In the genomic region with DNA sequence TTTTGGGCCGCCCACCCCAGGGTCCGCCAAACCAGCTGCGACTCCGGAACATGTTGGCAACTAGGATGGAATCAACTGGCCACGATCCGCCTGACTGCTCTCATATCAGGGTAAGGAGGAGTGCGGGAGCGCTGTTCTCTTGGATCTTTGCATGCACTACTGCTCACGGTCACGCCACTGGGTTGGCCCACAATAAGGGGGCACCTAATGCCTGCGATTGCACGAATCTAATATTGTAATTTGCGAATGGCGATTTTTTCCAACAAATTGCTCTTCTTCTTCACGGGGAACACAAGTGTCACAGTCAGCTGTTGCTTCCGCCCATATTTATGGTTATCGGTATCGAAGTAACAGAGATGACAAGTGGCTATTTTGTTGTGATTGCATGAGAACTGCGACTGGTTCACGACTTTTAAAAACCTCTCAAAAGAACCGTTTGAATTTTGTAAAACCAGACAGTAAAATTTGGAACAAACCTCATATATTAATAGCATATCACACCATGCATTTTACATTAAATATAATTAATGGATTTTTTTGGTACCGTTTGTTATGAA, we compare ENCODE assay signal across 1 fruit fly cellular context.
TF ChIP-seq lines count a peak whose summit lies in the region.

Gene ema, minus strand, starts transcription at position 295 of the 557 bp plus-strand sequence.

TF ChIP-seq in whole organism, embryonic, 481 proteins besides CTCF, POLR2A, EP300 and RAD21 (continued from another document and continues in another):
- TF ChIP-seq CG11723 (GFP tag; optimal IDR thresholded peaks at IDR 0.05; lab: Kevin White, UChicago), result no peak
- no peak for TF ChIP-seq jing (GFP tag; optimal IDR thresholded peaks at IDR 0.05; lab: Kevin White, UChicago)
- no peak for TF ChIP-seq Spps (tag; optimal IDR thresholded peaks at IDR 0.05; lab: Kevin White, UChicago)
- TF ChIP-seq jumu (GFP tag; optimal IDR thresholded peaks at IDR 0.05; lab: Kevin White, UChicago), result no peak
- TF ChIP-seq Sox100B (GFP tag; optimal IDR thresholded peaks at IDR 0.05; lab: Kevin White, UChicago), result no peak
- no peak for TF ChIP-seq CG4328 (GFP tag; optimal IDR thresholded peaks at IDR 0.05; lab: Kevin White, UChicago)
- no peak for TF ChIP-seq ash1 (GFP tag; optimal IDR thresholded peaks at IDR 0.05; lab: Kevin White, UChicago)
- peak; percentile 51 for TF ChIP-seq CG10431 (GFP tag; optimal IDR thresholded peaks at IDR 0.05; lab: Kevin White, UChicago)
- TF ChIP-seq unpg (GFP tag; optimal IDR thresholded peaks at IDR 0.05; lab: Kevin White, UChicago), result no peak
- TF ChIP-seq CG8478 (optimal IDR thresholded peaks at IDR 0.05; lab: Kevin White, UChicago), result no peak
- peak; percentile 25; the same call in 1 of the 3 replicates for TF ChIP-seq CG16813 (GFP tag; IDR thresholded peaks at IDR 0.05; lab: Robert Waterston, UW; ENCODE audit: partially characterized antibody)
- no peak for TF ChIP-seq CG4820 (GFP tag; optimal IDR thresholded peaks at IDR 0.05; lab: Kevin White, UChicago)
- TF ChIP-seq CG6654 (GFP tag; optimal IDR thresholded peaks at IDR 0.05; lab: Kevin White, UChicago), result no peak
- TF ChIP-seq fd102C (GFP tag; optimal IDR thresholded peaks at IDR 0.05; lab: Kevin White, UChicago), result no peak
- TF ChIP-seq gce (GFP tag; IDR thresholded peaks at IDR 0.05; lab: Robert Waterston, UW), result no peak
- TF ChIP-seq Taf1 (GFP tag; IDR thresholded peaks at IDR 0.05; lab: Robert Waterston, UW), result no peak
- TF ChIP-seq Dek (tag; optimal IDR thresholded peaks at IDR 0.05; lab: Kevin White, UChicago), result no peak
- TF ChIP-seq grn (GFP tag; optimal IDR thresholded peaks at IDR 0.05; lab: Kevin White, UChicago), result no peak
- TF ChIP-seq CG18011 (GFP tag; optimal IDR thresholded peaks at IDR 0.05; lab: Kevin White, UChicago), result no peak
- TF ChIP-seq Opbp (GFP tag; IDR thresholded peaks at IDR 0.05; lab: Robert Waterston, UW; ENCODE audit: partially characterized antibody), result peak; percentile 39; the same call in 1 of the 3 replicates
- no peak for TF ChIP-seq inv (GFP tag; IDR thresholded peaks at IDR 0.05; lab: Robert Waterston, UW; ENCODE audit: partially characterized antibody)
- TF ChIP-seq Poxn (GFP tag; IDR thresholded peaks at IDR 0.05; lab: Robert Waterston, UW), result no peak
- peak; percentile 15 for TF ChIP-seq CG30020 (tag; optimal IDR thresholded peaks at IDR 0.05; lab: Kevin White, UChicago)
- TF ChIP-seq dpn (GFP tag; optimal IDR thresholded peaks at IDR 0.05; lab: Kevin White, UChicago), result peak; percentile 24
- TF ChIP-seq hbn (GFP tag; IDR thresholded peaks at IDR 0.05; lab: Robert Waterston, UW; ENCODE audit: partially characterized antibody), result no peak
- no peak for TF ChIP-seq Blimp-1 (GFP tag; optimal IDR thresholded peaks at IDR 0.05; lab: Kevin White, UChicago)
- no peak for TF ChIP-seq cato (GFP tag; optimal IDR thresholded peaks at IDR 0.05; lab: Kevin White, UChicago; ENCODE audit: borderline replicate concordance)
- no peak for TF ChIP-seq eve (GFP tag; optimal IDR thresholded peaks at IDR 0.05; lab: Kevin White, UChicago)
- no peak for TF ChIP-seq CG4707 (GFP tag; optimal IDR thresholded peaks at IDR 0.05; lab: Kevin White, UChicago)
- TF ChIP-seq Rfx (GFP tag; IDR thresholded peaks at IDR 0.05; lab: Robert Waterston, UW), result peak; percentile 49; the same call in 1 of the 2 replicates
- TF ChIP-seq twi (tag; optimal IDR thresholded peaks at IDR 0.05; lab: Kevin White, UChicago), result no peak
- TF ChIP-seq CG6683 (GFP tag; optimal IDR thresholded peaks at IDR 0.05; lab: Kevin White, UChicago), result no peak
- no peak for TF ChIP-seq CG3407 (GFP tag; optimal IDR thresholded peaks at IDR 0.05; lab: Kevin White, UChicago)
- no peak for TF ChIP-seq CG17186 (GFP tag; optimal IDR thresholded peaks at IDR 0.05; lab: Kevin White, UChicago)
- TF ChIP-seq CG10979 (tag; optimal IDR thresholded peaks at IDR 0.05; lab: Kevin White, UChicago), result peak; percentile 6
- no peak for TF ChIP-seq CG2875 (GFP tag; optimal IDR thresholded peaks at IDR 0.05; lab: Kevin White, UChicago)
- TF ChIP-seq CG12659 (GFP tag; optimal IDR thresholded peaks at IDR 0.05; lab: Kevin White, UChicago), result peak; percentile 61
- no peak for TF ChIP-seq CG15479 (GFP tag; optimal IDR thresholded peaks at IDR 0.05; lab: Kevin White, UChicago)
- TF ChIP-seq fu2 (GFP tag; optimal IDR thresholded peaks at IDR 0.05; lab: Kevin White, UChicago), result no peak
- peak; percentile 57 for TF ChIP-seq stwl (tag; optimal IDR thresholded peaks at IDR 0.05; lab: Kevin White, UChicago)
- TF ChIP-seq CG32532 (GFP tag; IDR thresholded peaks at IDR 0.05; lab: Robert Waterston, UW), result peak; percentile 54; the same call in 1 of the 2 replicates
- no peak for TF ChIP-seq Hr78 (GFP tag; optimal IDR thresholded peaks at IDR 0.05; lab: Kevin White, UChicago)
- no peak for TF ChIP-seq CG16815 (GFP tag; optimal IDR thresholded peaks at IDR 0.05; lab: Kevin White, UChicago)
- TF ChIP-seq caup (GFP tag; optimal IDR thresholded peaks at IDR 0.05; lab: Kevin White, UChicago; ENCODE audit: severe bottlenecking), result no peak
- no peak for TF ChIP-seq CG10147 (GFP tag; optimal IDR thresholded peaks at IDR 0.05; lab: Kevin White, UChicago)
- TF ChIP-seq tio (GFP tag; optimal IDR thresholded peaks at IDR 0.05; lab: Kevin White, UChicago), result no peak
- no peak for TF ChIP-seq CG15073 (GFP tag; optimal IDR thresholded peaks at IDR 0.05; lab: Kevin White, UChicago)
- TF ChIP-seq gem (tag; optimal IDR thresholded peaks at IDR 0.05; lab: Kevin White, UChicago), result no peak
- TF ChIP-seq p53 (GFP tag; optimal IDR thresholded peaks at IDR 0.05; lab: Kevin White, UChicago), result no peak
- TF ChIP-seq Atf6 (GFP tag; IDR thresholded peaks at IDR 0.05; lab: Robert Waterston, UW), result no peak
- TF ChIP-seq usp (GFP tag; optimal IDR thresholded peaks at IDR 0.05; lab: Kevin White, UChicago), result no peak
- peak; percentile 17; the same call in 1 of the 3 replicates for TF ChIP-seq CG17361 (GFP tag; IDR thresholded peaks at IDR 0.05; lab: Robert Waterston, UW)
- TF ChIP-seq CG8089 (GFP tag; optimal IDR thresholded peaks at IDR 0.05; lab: Kevin White, UChicago), result no peak
- no peak for TF ChIP-seq cwo (GFP tag; optimal IDR thresholded peaks at IDR 0.05; lab: Kevin White, UChicago)
- no peak for TF ChIP-seq dati (GFP tag; IDR thresholded peaks at IDR 0.05; lab: Robert Waterston, UW)
- no peak for TF ChIP-seq CG18764 (GFP tag; optimal IDR thresholded peaks at IDR 0.05; lab: Kevin White, UChicago)
- TF ChIP-seq CG13296 (GFP tag; optimal IDR thresholded peaks at IDR 0.05; lab: Kevin White, UChicago), result peak; percentile 26
- peak; percentile 54 to 95 for TF ChIP-seq crp (GFP tag; optimal IDR thresholded peaks at IDR 0.05; lab: Kevin White, UChicago)
- TF ChIP-seq sc (optimal IDR thresholded peaks at IDR 0.05; lab: Kevin White, UChicago), result no peak
- TF ChIP-seq sc (GFP tag; optimal IDR thresholded peaks at IDR 0.05; lab: Kevin White, UChicago), result no peak
- TF ChIP-seq ato (GFP tag; IDR thresholded peaks at IDR 0.05; lab: Robert Waterston, UW; ENCODE audit: partially characterized antibody), result no peak
- TF ChIP-seq kni (GFP tag; optimal IDR thresholded peaks at IDR 0.05; lab: Kevin White, UChicago), result no peak
- peak; percentile 47 for TF ChIP-seq Fer1 (GFP tag; optimal IDR thresholded peaks at IDR 0.05; lab: Kevin White, UChicago)
- peak; percentile 99 for TF ChIP-seq CG3995 (GFP tag; optimal IDR thresholded peaks at IDR 0.05; lab: Kevin White, UChicago)
- TF ChIP-seq chinmo (GFP tag; IDR thresholded peaks at IDR 0.05; lab: Robert Waterston, UW; ENCODE audit: partially characterized antibody), result no peak
- TF ChIP-seq crc (GFP tag; optimal IDR thresholded peaks at IDR 0.05; lab: Kevin White, UChicago), result no peak
- no peak for TF ChIP-seq abd-A (tag; optimal IDR thresholded peaks at IDR 0.05; lab: Kevin White, UChicago)
- no peak for TF ChIP-seq CG3163 (GFP tag; optimal IDR thresholded peaks at IDR 0.05; lab: Kevin White, UChicago)
- no peak for TF ChIP-seq h (optimal IDR thresholded peaks at IDR 0.05; lab: Kevin White, UChicago)
- TF ChIP-seq CG13894 (tag; optimal IDR thresholded peaks at IDR 0.05; lab: Kevin White, UChicago), result no peak
- no peak for TF ChIP-seq CG32772 (GFP tag; IDR thresholded peaks at IDR 0.05; lab: Robert Waterston, UW)
- no peak for TF ChIP-seq CG2678 (tag; optimal IDR thresholded peaks at IDR 0.05; lab: Kevin White, UChicago)
- no peak for TF ChIP-seq en (GFP tag; optimal IDR thresholded peaks at IDR 0.05; lab: Kevin White, UChicago)
- no peak for TF ChIP-seq Hand (GFP tag; optimal IDR thresholded peaks at IDR 0.05; lab: Kevin White, UChicago)
- peak; percentile 81 for TF ChIP-seq Dref (GFP tag; IDR thresholded peaks at IDR 0.05; lab: Robert Waterston, UW)
- TF ChIP-seq pnt (GFP tag; optimal IDR thresholded peaks at IDR 0.05; lab: Kevin White, UChicago), result no peak
- TF ChIP-seq Ptx1 (GFP tag; IDR thresholded peaks at IDR 0.05; lab: Robert Waterston, UW), result no peak
- TF ChIP-seq CG3281 (GFP tag; optimal IDR thresholded peaks at IDR 0.05; lab: Kevin White, UChicago), result peak; percentile 28
- TF ChIP-seq maf-S (GFP tag; optimal IDR thresholded peaks at IDR 0.05; lab: Kevin White, UChicago), result no peak
- no peak for TF ChIP-seq lola (GFP tag; optimal IDR thresholded peaks at IDR 0.05; lab: Kevin White, UChicago)
- no peak for TF ChIP-seq run (tag; optimal IDR thresholded peaks at IDR 0.05; lab: Kevin White, UChicago)
- TF ChIP-seq ase (GFP tag; IDR thresholded peaks at IDR 0.05; lab: Robert Waterston, UW), result no peak
- no peak for TF ChIP-seq lov (optimal IDR thresholded peaks at IDR 0.05; lab: Kevin White, UChicago)
- no peak for TF ChIP-seq lov (GFP tag; IDR thresholded peaks at IDR 0.05; lab: Robert Waterston, UW)
- no peak for TF ChIP-seq onecut (GFP tag; IDR thresholded peaks at IDR 0.05; lab: Robert Waterston, UW)
- no peak for TF ChIP-seq CG30431 (GFP tag; optimal IDR thresholded peaks at IDR 0.05; lab: Kevin White, UChicago)
- no peak for TF ChIP-seq prd (optimal IDR thresholded peaks at IDR 0.05; lab: Kevin White, UChicago)
- peak; percentile 18; the same call in 1 of the 3 replicates for TF ChIP-seq prd (GFP tag; IDR thresholded peaks at IDR 0.05; lab: Robert Waterston, UW)
- TF ChIP-seq Adf1 (GFP tag; IDR thresholded peaks at IDR 0.05; lab: Robert Waterston, UW), result peak; percentile 20; the same call in 1 of the 2 replicates
- TF ChIP-seq CG33213 (GFP tag; optimal IDR thresholded peaks at IDR 0.05; lab: Kevin White, UChicago), result no peak
- peak; percentile 45 for TF ChIP-seq CG2712 (tag; optimal IDR thresholded peaks at IDR 0.05; lab: Kevin White, UChicago)
- peak; percentile 36 for TF ChIP-seq Dp (GFP tag; optimal IDR thresholded peaks at IDR 0.05; lab: Kevin White, UChicago)
- TF ChIP-seq gsb-n (tag; optimal IDR thresholded peaks at IDR 0.05; lab: Kevin White, UChicago), result no peak
- no peak for TF ChIP-seq CG11695 (GFP tag; IDR thresholded peaks at IDR 0.05; lab: Robert Waterston, UW)
- no peak for TF ChIP-seq Hmr (GFP tag; optimal IDR thresholded peaks at IDR 0.05; lab: Kevin White, UChicago)
- peak; percentile 39 for TF ChIP-seq Nf-YC (tag; optimal IDR thresholded peaks at IDR 0.05; lab: Kevin White, UChicago)
- TF ChIP-seq Fer3 (tag; optimal IDR thresholded peaks at IDR 0.05; lab: Kevin White, UChicago), result peak; percentile 37
- peak; percentile 36 for TF ChIP-seq Xbp1 (GFP tag; optimal IDR thresholded peaks at IDR 0.05; lab: Kevin White, UChicago)
- TF ChIP-seq Oli (tag; optimal IDR thresholded peaks at IDR 0.05; lab: Kevin White, UChicago), result no peak
- no peak for TF ChIP-seq CG4730 (GFP tag; IDR thresholded peaks at IDR 0.05; lab: Robert Waterston, UW)
- no peak for TF ChIP-seq schlank (tag; optimal IDR thresholded peaks at IDR 0.05; lab: Kevin White, UChicago)
- TF ChIP-seq CG15514 (GFP tag; optimal IDR thresholded peaks at IDR 0.05; lab: Kevin White, UChicago), result peak; percentile 98
- TF ChIP-seq hkb (optimal IDR thresholded peaks at IDR 0.05; lab: Kevin White, UChicago), result no peak
- no peak for TF ChIP-seq hkb (GFP tag; IDR thresholded peaks at IDR 0.05; lab: Robert Waterston, UW)
- TF ChIP-seq CG1603 (tag; optimal IDR thresholded peaks at IDR 0.05; lab: Kevin White, UChicago), result peak; percentile 63
- no peak for TF ChIP-seq pum (GFP tag; optimal IDR thresholded peaks at IDR 0.05; lab: Kevin White, UChicago)
- TF ChIP-seq Nf-YB (GFP tag; optimal IDR thresholded peaks at IDR 0.05; lab: Kevin White, UChicago), result no peak
- no peak for TF ChIP-seq tx (GFP tag; optimal IDR thresholded peaks at IDR 0.05; lab: Kevin White, UChicago)
- no peak for TF ChIP-seq CG12104 (GFP tag; optimal IDR thresholded peaks at IDR 0.05; lab: Kevin White, UChicago)
- TF ChIP-seq gsb (GFP tag; IDR thresholded peaks at IDR 0.05; lab: Robert Waterston, UW), result no peak
- peak; percentile 35 for TF ChIP-seq mam (GFP tag; optimal IDR thresholded peaks at IDR 0.05; lab: Kevin White, UChicago)
- no peak for TF ChIP-seq HmgD (GFP tag; optimal IDR thresholded peaks at IDR 0.05; lab: Kevin White, UChicago)
- TF ChIP-seq hb (GFP tag; IDR thresholded peaks at IDR 0.05; lab: Robert Waterston, UW; ENCODE audit: partially characterized antibody), result no peak
- no peak for TF ChIP-seq CG31388 (GFP tag; optimal IDR thresholded peaks at IDR 0.05; lab: Kevin White, UChicago)
- no peak for TF ChIP-seq Camta (GFP tag; optimal IDR thresholded peaks at IDR 0.05; lab: Kevin White, UChicago)
- TF ChIP-seq CG11085 (GFP tag; IDR thresholded peaks at IDR 0.05; lab: Robert Waterston, UW), result no peak
- peak; percentile 9 for TF ChIP-seq Side (GFP tag; optimal IDR thresholded peaks at IDR 0.05; lab: Kevin White, UChicago)
- peak; percentile 46 for TF ChIP-seq grau (tag; optimal IDR thresholded peaks at IDR 0.05; lab: Kevin White, UChicago)
- TF ChIP-seq CG17829 (tag; optimal IDR thresholded peaks at IDR 0.05; lab: Kevin White, UChicago), result peak; percentile 51
- TF ChIP-seq CG10959 (GFP tag; IDR thresholded peaks at IDR 0.05; lab: Robert Waterston, UW), result no peak
- no peak for TF ChIP-seq her (GFP tag; optimal IDR thresholded peaks at IDR 0.05; lab: Kevin White, UChicago)
- TF ChIP-seq CG12769 (tag; optimal IDR thresholded peaks at IDR 0.05; lab: Kevin White, UChicago), result no peak
- no peak for TF ChIP-seq Vsx1 (GFP tag; optimal IDR thresholded peaks at IDR 0.05; lab: Kevin White, UChicago)
- no peak for TF ChIP-seq CG9609 (GFP tag; optimal IDR thresholded peaks at IDR 0.05; lab: Kevin White, UChicago)
- TF ChIP-seq CG4617 (GFP tag; optimal IDR thresholded peaks at IDR 0.05; lab: Kevin White, UChicago; ENCODE audit: borderline replicate concordance), result peak; percentile 58
- TF ChIP-seq CG31441 (GFP tag; IDR thresholded peaks at IDR 0.05; lab: Robert Waterston, UW), result peak; percentile 85
- TF ChIP-seq CG8765 (GFP tag; IDR thresholded peaks at IDR 0.05; lab: Robert Waterston, UW), result no peak
- TF ChIP-seq gcm (GFP tag; optimal IDR thresholded peaks at IDR 0.05; lab: Kevin White, UChicago), result no peak
- TF ChIP-seq Sox102F (GFP tag; optimal IDR thresholded peaks at IDR 0.05; lab: Kevin White, UChicago), result no peak
